Worm (Caenorhabditis elegans): ENCODE data around the gene gur-3.
A peak's percentile ranks its signal among the peaks of the same experiment; 100 is the strongest.

gur-3 gene

DNA sequence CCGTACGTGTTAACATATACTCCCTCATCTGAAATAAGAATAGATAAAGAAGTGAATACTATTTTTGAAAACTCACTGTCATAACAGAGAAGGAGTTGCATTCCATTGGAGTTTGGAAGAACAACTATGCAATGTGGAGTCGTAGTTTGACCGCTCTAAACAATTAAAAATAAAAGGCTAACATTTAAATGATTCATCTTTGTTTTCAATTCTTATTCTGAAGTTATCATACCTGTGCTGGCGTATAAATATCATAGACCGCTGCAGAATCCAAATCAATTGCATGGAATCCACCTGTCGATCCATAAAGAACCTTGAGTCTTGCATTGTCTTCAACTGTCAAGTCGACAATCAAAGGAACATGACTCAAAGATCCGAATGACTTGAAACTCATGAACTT lies 16.6 kb upstream of the gur-3 start:
- no peak for TF ChIP-seq mab-5 (tag; optimal IDR thresholded peaks at IDR 0.05)
- TF ChIP-seq M03D4.4 (tag; optimal IDR thresholded peaks at IDR 0.05), result no peak
- no peak for TF ChIP-seq lsy-2 (tag; optimal IDR thresholded peaks at IDR 0.05)
- TF ChIP-seq snpc-4 (tag; optimal IDR thresholded peaks at IDR 0.05), result no peak
- no peak for TF ChIP-seq unc-120 (tag; optimal IDR thresholded peaks at IDR 0.05; ENCODE audit: poor library complexity, severe bottlenecking)

DNA sequence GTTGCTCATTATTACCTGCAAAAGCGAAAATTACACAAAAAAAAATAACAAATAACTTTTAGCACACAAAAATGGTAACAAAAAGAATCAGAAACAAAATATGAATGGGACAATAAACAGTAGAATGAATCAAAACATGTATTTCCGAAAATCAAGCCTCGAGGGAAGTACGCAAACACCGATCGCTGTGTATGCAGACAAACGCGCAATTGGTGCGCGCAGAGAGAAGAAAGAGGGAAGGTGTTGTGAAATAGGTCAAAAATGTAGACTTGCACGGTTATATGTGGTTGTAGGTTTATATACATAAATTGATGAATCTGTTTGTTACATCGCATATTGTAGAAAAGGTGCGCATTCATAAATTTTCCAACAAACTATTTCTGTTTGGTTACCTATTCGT lies 13.6 kb upstream of the gur-3 start, which contains the start of gene cdk-11.2:
TSS of gene cdk-11.2 (minus strand) at position 23 of the 400 bp plus-strand sequence.
- TF ChIP-seq nhr-2 (tag; optimal IDR thresholded peaks at IDR 0.05) (no peak), elt-1 (tag; optimal IDR thresholded peaks at IDR 0.05; ENCODE audit: borderline replicate concordance, insufficient read depth) (no peak), ceh-39 (tag; optimal IDR thresholded peaks at IDR 0.05) (peak; percentile 40), lsy-2 (tag; optimal IDR thresholded peaks at IDR 0.05) (peak; percentile 33), hlh-1 (tag; optimal IDR thresholded peaks at IDR 0.05) (no peak), pha-4 (tag; optimal IDR thresholded peaks at IDR 0.05) (peak; percentile 28), lin-13 (tag; optimal IDR thresholded peaks at IDR 0.05) (peak; percentile 51), mls-2 (tag; optimal IDR thresholded peaks at IDR 0.05) (no peak), unc-120 (tag; optimal IDR thresholded peaks at IDR 0.05; ENCODE audit: poor library complexity, severe bottlenecking) (peak; percentile 21), mep-1 (tag; optimal IDR thresholded peaks at IDR 0.05) (peak; percentile 63), snpc-4 (tag; optimal IDR thresholded peaks at IDR 0.05) (no peak), M03D4.4 (tag; optimal IDR thresholded peaks at IDR 0.05) (no peak), sem-2 (GFP tag; optimal IDR thresholded peaks at IDR 0.05) (no peak), cnd-1 (tag; optimal IDR thresholded peaks at IDR 0.05) (peak; percentile 13), blmp-1 (tag; optimal IDR thresholded peaks at IDR 0.05) (no peak), ces-1 (GFP tag; optimal IDR thresholded peaks at IDR 0.05) (peak; percentile 21), lin-32 (GFP tag; optimal IDR thresholded peaks at IDR 0.05) (no peak), nhr-237 (tag; optimal IDR thresholded peaks at IDR 0.05) (peak; percentile 31)

DNA sequence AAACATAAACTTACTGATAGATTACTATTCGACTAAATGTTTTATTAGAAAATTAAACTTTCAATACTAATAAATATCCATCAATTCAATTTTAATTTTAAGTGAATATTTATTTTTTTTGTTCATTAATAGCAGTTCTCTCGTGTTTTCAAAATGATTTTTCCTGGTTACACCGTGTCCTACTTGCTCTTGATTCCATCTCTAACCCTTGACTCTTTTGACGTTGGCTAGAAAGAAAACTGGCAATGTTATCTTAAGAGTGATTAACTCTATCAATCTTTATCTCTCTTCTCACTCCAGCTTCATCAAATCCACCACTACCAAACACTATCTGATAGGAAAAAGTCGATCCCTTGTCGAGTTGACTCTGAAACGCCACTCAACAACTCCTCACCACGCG lies 6.3 kb upstream of the gur-3 start, which contains the start of gene acr-8:
TSS of gene acr-8 (plus strand) at position 301 of the 400 bp plus-strand sequence.
- TF ChIP-seq lin-13 (tag; optimal IDR thresholded peaks at IDR 0.05), result no peak
- TF ChIP-seq unc-62 (GFP tag; optimal IDR thresholded peaks at IDR 0.05), result no peak
- TF ChIP-seq nhr-237 (tag; optimal IDR thresholded peaks at IDR 0.05), result no peak
- TF ChIP-seq nhr-76 (tag; optimal IDR thresholded peaks at IDR 0.05), result no peak
- TF ChIP-seq lsy-2 (tag; optimal IDR thresholded peaks at IDR 0.05), result no peak
- no peak for TF ChIP-seq cnd-1 (tag; optimal IDR thresholded peaks at IDR 0.05)
- no peak for TF ChIP-seq tbx-8 (GFP tag; optimal IDR thresholded peaks at IDR 0.05)
- TF ChIP-seq blmp-1 (tag; optimal IDR thresholded peaks at IDR 0.05), result no peak
- TF ChIP-seq mls-2 (tag; optimal IDR thresholded peaks at IDR 0.05), result no peak
- TF ChIP-seq mep-1 (tag; optimal IDR thresholded peaks at IDR 0.05), result no peak
- TF ChIP-seq zip-8 (tag; optimal IDR thresholded peaks at IDR 0.05), result no peak
- no peak for TF ChIP-seq nhr-28 (tag; optimal IDR thresholded peaks at IDR 0.05)

DNA sequence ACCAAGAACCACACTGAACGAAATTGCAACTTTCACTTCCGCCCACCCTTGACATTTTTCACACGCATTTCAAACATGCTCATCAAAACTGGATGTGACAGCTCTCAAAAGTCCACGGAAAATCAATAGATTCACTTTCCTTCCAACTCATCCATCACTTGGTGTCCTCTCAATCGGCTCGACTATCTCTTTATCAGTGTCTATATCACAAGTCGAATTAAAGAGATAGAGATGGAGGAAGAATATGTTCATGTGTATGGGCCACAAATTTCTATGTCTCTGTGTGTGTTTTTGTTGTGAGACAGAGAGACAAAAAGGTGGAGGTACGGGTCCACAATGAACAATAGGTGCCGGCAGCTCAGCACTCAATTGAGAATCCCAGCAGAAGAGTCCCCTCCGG lies 4.4 kb upstream of the gur-3 start:
- TF ChIP-seq unc-62 (GFP tag; optimal IDR thresholded peaks at IDR 0.05) (peak; percentile 96), unc-120 (tag; optimal IDR thresholded peaks at IDR 0.05; ENCODE audit: poor library complexity, severe bottlenecking) (peak; percentile 80), elt-1 (tag; optimal IDR thresholded peaks at IDR 0.05; ENCODE audit: borderline replicate concordance, insufficient read depth) (no peak), lin-13 (tag; optimal IDR thresholded peaks at IDR 0.05) (no peak)

DNA sequence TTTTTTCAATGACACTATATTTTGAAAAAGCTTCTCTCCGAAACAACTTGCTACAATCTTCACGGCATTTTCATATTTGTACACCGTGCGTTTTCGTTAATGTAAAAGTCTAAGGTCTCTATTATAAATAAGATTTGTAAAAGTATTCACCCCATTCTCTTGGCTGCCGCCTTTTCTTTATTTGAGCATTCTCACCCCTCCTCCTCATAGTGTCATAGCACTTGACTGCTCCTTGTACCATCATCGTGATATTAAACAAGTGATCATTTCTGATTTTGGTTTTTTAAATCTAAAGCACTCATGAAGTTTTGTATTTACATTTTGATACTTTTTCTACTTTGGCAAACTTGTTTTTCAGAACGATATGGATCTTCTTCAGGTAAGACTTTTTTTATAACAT lies 747 bp upstream of the gur-3 start, which contains the start of gene ZC504.1:
TSS of gene ZC504.1 (plus strand) at position 301 of the 400 bp plus-strand sequence.
- no peak for TF ChIP-seq ztf-11 (tag; optimal IDR thresholded peaks at IDR 0.05)
- no peak for TF ChIP-seq ceh-39 (tag; optimal IDR thresholded peaks at IDR 0.05)
- no peak for TF ChIP-seq pha-4 (tag; optimal IDR thresholded peaks at IDR 0.05)

DNA sequence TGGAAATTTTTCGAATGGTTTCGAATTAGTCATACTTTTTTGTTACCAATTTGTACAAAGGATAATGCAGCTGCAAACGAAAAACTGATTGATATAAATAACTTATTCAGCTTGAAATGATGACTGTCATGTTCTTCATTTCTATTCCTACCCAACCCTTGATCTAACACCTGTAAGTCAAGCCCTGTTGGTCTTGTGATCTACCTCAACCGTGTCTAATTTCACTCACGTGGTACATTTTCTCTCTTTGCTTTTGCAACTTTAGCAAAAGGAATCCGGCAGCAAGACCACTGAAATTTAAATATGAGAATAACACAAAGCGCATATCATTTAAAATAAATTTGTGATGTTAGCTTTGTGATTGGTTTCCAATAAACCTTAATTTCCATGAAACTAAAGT lies 2.1 kb downstream of the gur-3 start:
- TF ChIP-seq drap-1 (GFP tag; optimal IDR thresholded peaks at IDR 0.05) (no peak), ceh-43 (GFP tag; optimal IDR thresholded peaks at IDR 0.05) (no peak), elt-1 (tag; optimal IDR thresholded peaks at IDR 0.05; ENCODE audit: borderline replicate concordance, insufficient read depth) (no peak), nhr-28 (tag; optimal IDR thresholded peaks at IDR 0.05) (no peak), lin-32 (GFP tag; optimal IDR thresholded peaks at IDR 0.05) (no peak), nhr-237 (tag; optimal IDR thresholded peaks at IDR 0.05) (no peak), ztf-11 (tag; optimal IDR thresholded peaks at IDR 0.05) (no peak), zip-8 (tag; optimal IDR thresholded peaks at IDR 0.05) (no peak), snpc-4 (tag; optimal IDR thresholded peaks at IDR 0.05) (no peak), lin-13 (tag; optimal IDR thresholded peaks at IDR 0.05) (no peak), tbx-8 (GFP tag; optimal IDR thresholded peaks at IDR 0.05) (no peak)

All from whole organism, mixed stage, embryonic.